Worm (Caenorhabditis elegans) whole organism, midembryonic: Measurements from ENCODE around the gene skn-1.

Experiments used
- cog-1 ChIP-seq: sonication (generic microtip); optimal IDR thresholded peaks from 2 replicates; lab custom pipeline; 2016; ENCODE audit warnings: missing genetic modification characterization, missing compliant biosample characterization
- flt-1 ChIP-seq: fragments of 200-800 bp; sonication (Bioruptor generic); IDR thresholded peaks from 2 replicates; pipeline ENCODE4 v1.3.6; 2022; ENCODE audit warnings: missing genetic modification characterization, missing compliant biosample characterization
- med-1 ChIP-seq: sonication (generic microtip); optimal IDR thresholded peaks from 2 replicates; lab custom pipeline; 2017; ENCODE audit warnings: missing genetic modification characterization, mild to moderate bottlenecking, missing compliant biosample characterization, antibody characterized with exemption, missing genetic modification reagents; ENCODE audit not compliant: insufficient read depth
- ref-1 ChIP-seq: fragments of 200-800 bp; sonication (Bioruptor generic); conservative IDR thresholded peaks from 2 replicates; pipeline ENCODE4 v1.3.6; 2022; ENCODE audit warnings: missing genetic modification reagents, missing genetic modification characterization, missing compliant biosample characterization
- ztf-23 ChIP-seq: fragments of 200-800 bp; sonication (Bioruptor generic); IDR thresholded peaks from 2 replicates; pipeline ENCODE4 v1.3.6; 2022; ENCODE audit warnings: missing genetic modification reagents, missing genetic modification characterization, missing compliant biosample characterization

ce11 chrIV:5664375-5665004 is 4.3 kb upstream of the skn-1 start, which contains the start of gene bec-1:
- TF ChIP-seq flt-1 (GFP tag; lab: Robert Waterston, UW) (no peak), cog-1 (tag; lab: Kevin White, UChicago) (no peak), ref-1 (GFP tag; lab: Robert Waterston, UW) (no peak), med-1 (GFP tag; lab: Kevin White, UChicago) (no peak), ztf-23 (GFP tag; lab: Robert Waterston, UW) (no peak)
